Worm (Caenorhabditis elegans) whole organism, late embryonic: Measurements from ENCODE around the gene F56D2.2.

ENCODE experiments used
- C38D4.7 ChIP-seq: fragments of 200-800 bp; sonication (Bioruptor generic); optimal IDR thresholded peaks from 2 replicates; lab custom pipeline; 2018; ENCODE audit warnings: mild to moderate bottlenecking, missing genetic modification characterization, moderate library complexity, missing compliant biosample characterization
- F13H6.1 ChIP-seq: sonication (generic microtip); optimal IDR thresholded peaks from 2 replicates; lab custom pipeline; 2016; ENCODE audit warnings: missing genetic modification characterization, missing compliant biosample characterization
- ceh-30 ChIP-seq: fragments of 150-350 bp; optimal IDR thresholded peaks from 2 replicates; lab custom pipeline; 2014; ENCODE audit warnings: missing biosample characterization, missing genetic modification characterization
- elt-2 ChIP-seq: sonication (generic microtip); optimal IDR thresholded peaks from 2 replicates; lab custom pipeline; 2016; ENCODE audit warnings: missing genetic modification reagents, missing genetic modification characterization, missing compliant biosample characterization
- hlh-15 ChIP-seq: sonication (generic microtip); optimal IDR thresholded peaks from 2 replicates; lab custom pipeline; 2016; ENCODE audit warnings: missing genetic modification characterization, missing compliant biosample characterization
- mec-3 ChIP-seq: sonication (generic microtip); optimal IDR thresholded peaks from 2 replicates; lab custom pipeline; 2016; ENCODE audit warnings: borderline replicate concordance, missing genetic modification characterization, missing compliant biosample characterization
- nhr-11 ChIP-seq: fragments of 150-350 bp; optimal IDR thresholded peaks from 2 replicates; lab custom pipeline; 2014; ENCODE audit warnings: missing biosample characterization, missing genetic modification characterization
- pha-4 ChIP-seq: fragments of 150-350 bp; optimal IDR thresholded peaks from 2 replicates; lab custom pipeline; 2018; ENCODE audit warnings: missing biosample characterization, missing genetic modification reagents, missing genetic modification characterization
- sdc-2 ChIP-seq: sonication (generic microtip); optimal IDR thresholded peaks from 2 replicates; lab custom pipeline; 2016; ENCODE audit warnings: missing genotype, missing genetic modification characterization, missing compliant biosample characterization
- sox-4 ChIP-seq: sonication (generic microtip); optimal IDR thresholded peaks from 2 replicates; lab custom pipeline; 2017; ENCODE audit warnings: mild to moderate bottlenecking, missing genetic modification characterization, inconsistent platforms, missing compliant biosample characterization
- tbx-2 ChIP-seq: sonication (generic microtip); optimal IDR thresholded peaks from 2 replicates; lab custom pipeline; 2016; ENCODE audit warnings: missing genetic modification characterization, missing compliant biosample characterization
- unc-3 ChIP-seq, 2 experiments: fragments of 200-800 bp in 1 of 2; sonication (Bioruptor generic) in 1 of 2; sonication (generic microtip) in 1 of 2; conservative IDR thresholded peaks in 1 of 2; optimal IDR thresholded peaks in 1 of 2; 2 replicates each; pipeline versions ENCODE4 v1.3.6 to Lab custom; 2016 to 2022; ENCODE audit warnings: missing compliant biosample characterization in 2 of 2, missing genetic modification characterization in 2 of 2, missing genetic modification reagents in 1 of 2
- unc-86 ChIP-seq: sonication (generic microtip); optimal IDR thresholded peaks from 2 replicates; lab custom pipeline; 2016; ENCODE audit warnings: missing genetic modification characterization, missing compliant biosample characterization

DNA sequence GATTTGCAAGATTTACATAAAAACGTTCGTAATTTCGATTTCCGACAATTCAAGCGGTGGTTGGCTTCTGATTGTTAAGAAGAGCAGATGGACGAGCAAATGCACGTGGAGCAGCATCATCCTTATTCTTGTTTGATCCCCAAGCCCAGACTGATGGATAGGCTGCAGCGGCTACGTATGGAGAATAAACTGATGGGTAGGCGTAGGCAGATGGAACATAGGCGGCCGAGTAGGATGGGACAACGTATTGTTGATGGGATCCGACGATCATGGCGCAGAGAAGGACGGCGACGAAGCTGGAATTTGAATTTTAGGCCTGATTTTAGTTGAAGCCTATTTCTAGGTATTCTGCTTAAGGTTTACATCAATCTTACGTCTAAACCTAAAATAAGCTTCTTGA, 18.8 kb upstream of the F56D2.2 start:
- TF ChIP-seq pha-4 (tag; lab: Kevin White, UChicago) (no peak), nhr-11 (tag; lab: Kevin White, UChicago) (no peak), sdc-2 (tag; lab: Kevin White, UChicago) (no peak), unc-3 (GFP tag; conservative IDR thresholded peaks at IDR 0.05; lab: Robert Waterston, UW) (no peak), unc-3 (tag; optimal IDR thresholded peaks at IDR 0.05; lab: Kevin White, UChicago) (no peak), unc-86 (tag; lab: Kevin White, UChicago) (no peak), tbx-2 (tag; lab: Kevin White, UChicago) (no peak), elt-2 (tag; lab: Kevin White, UChicago) (no peak), ceh-30 (tag; lab: Kevin White, UChicago) (no peak), hlh-15 (no peak), mec-3 (no peak), sox-4 (tag; lab: Kevin White, UChicago) (no peak), C38D4.7 (GFP tag; lab: Kevin White, UChicago) (no peak), F13H6.1 (no peak)
